Worm (Caenorhabditis elegans) whole organism, young adult: ENCODE results near the gene C31B8.1.

Experiments used
- B0336.3 ChIP-seq: fragments of 200-800 bp; sonication (Bioruptor generic); IDR thresholded peaks from 2 replicates; pipeline ENCODE4 v1.3.6; 2022; ENCODE audit warnings: missing genetic modification characterization, missing compliant biosample characterization
- D2030.7 ChIP-seq: fragments of 200-800 bp; sonication (Bioruptor generic); IDR thresholded peaks from 2 replicates; pipeline ENCODE4 v1.3.6; 2022; ENCODE audit warnings: missing genetic modification reagents, missing genetic modification characterization, missing compliant biosample characterization
- F39B2.1 ChIP-seq: fragments of 200-800 bp; sonication (Bioruptor generic); IDR thresholded peaks from 2 replicates; pipeline ENCODE4 v1.3.6; 2022; ENCODE audit warnings: missing genetic modification reagents, missing genetic modification characterization, missing compliant biosample characterization
- F57C9.4 ChIP-seq: sonication (generic microtip); optimal IDR thresholded peaks from 2 replicates; lab custom pipeline; 2017; ENCODE audit warnings: mild to moderate bottlenecking, missing genetic modification characterization, missing compliant biosample characterization
- Y53F4B.3 ChIP-seq: fragments of 200-800 bp; sonication (Bioruptor generic); IDR thresholded peaks from 2 replicates; pipeline ENCODE4 v1.3.6; 2022; ENCODE audit warnings: missing genetic modification reagents, missing genetic modification characterization, missing compliant biosample characterization
- Y53G8AR.9 ChIP-seq: fragments of 200-800 bp; sonication (Bioruptor generic); conservative IDR thresholded peaks from 2 replicates; pipeline ENCODE4 v1.3.6; 2022; ENCODE audit warnings: missing genetic modification reagents, missing genetic modification characterization, missing compliant biosample characterization
- Y79H2A.3 ChIP-seq: fragments of 200-800 bp; sonication (Bioruptor generic); conservative IDR thresholded peaks from 2 replicates; pipeline ENCODE4 v1.3.6; 2022; ENCODE audit warnings: missing genetic modification reagents, missing genetic modification characterization, missing compliant biosample characterization
- Y95B8A.8 ChIP-seq: fragments of 200-800 bp; sonication (Bioruptor generic); IDR thresholded peaks from 2 replicates; pipeline ENCODE4 v1.3.6; 2022; ENCODE audit warnings: missing genetic modification reagents, missing genetic modification characterization, missing compliant biosample characterization
- ZK185.1 ChIP-seq: sonication (generic microtip); optimal IDR thresholded peaks from 2 replicates; lab custom pipeline; 2016; ENCODE audit warnings: mild to moderate bottlenecking, missing genetic modification characterization, missing compliant biosample characterization; ENCODE audit not compliant: poor library complexity, severe bottlenecking
- akir-1 ChIP-seq: fragments of 200-800 bp; sonication (Bioruptor generic); optimal IDR thresholded peaks from 2 replicates; lab custom pipeline; 2018; ENCODE audit warnings: mild to moderate bottlenecking, missing genetic modification characterization, moderate library complexity, missing compliant biosample characterization
- ama-1 ChIP-seq, 3 experiments: fragments of 150-350 bp in 1 of 3; sonication (generic microtip) in 2 of 3; optimal IDR thresholded peaks; 2 replicates each; lab custom pipeline; 2014 to 2018; ENCODE audit warnings: missing biosample characterization in 2 of 3, missing genetic modification characterization in 2 of 3, missing genetic modification reagents in 2 of 3
- atf-7 ChIP-seq: sonication (generic microtip); optimal IDR thresholded peaks from 2 replicates; lab custom pipeline; 2017; ENCODE audit warnings: mild to moderate bottlenecking, missing genetic modification characterization, missing compliant biosample characterization
- athp-1 ChIP-seq: sonication (generic microtip); optimal IDR thresholded peaks from 2 replicates; lab custom pipeline; 2017; ENCODE audit warnings: mild to moderate bottlenecking, missing genetic modification characterization, missing compliant biosample characterization
- attf-5 ChIP-seq: fragments of 200-800 bp; sonication (Bioruptor generic); optimal IDR thresholded peaks from 2 replicates; lab custom pipeline; 2018; ENCODE audit warnings: mild to moderate bottlenecking, missing genetic modification characterization, missing compliant biosample characterization
- bed-1 ChIP-seq: fragments of 200-800 bp; sonication (Bioruptor generic); IDR thresholded peaks from 2 replicates; pipeline ENCODE4 v1.3.6; 2022; ENCODE audit warnings: missing genetic modification reagents, missing genetic modification characterization, missing compliant biosample characterization
- bed-2 ChIP-seq: fragments of 200-800 bp; sonication (Bioruptor generic); IDR thresholded peaks from 2 replicates; pipeline ENCODE4 v1.3.6; 2022; ENCODE audit warnings: missing genetic modification reagents, missing genetic modification characterization, missing compliant biosample characterization
- cebp-1 ChIP-seq, 2 experiments: fragments of 200-800 bp in 1 of 2; sonication (Bioruptor generic) in 1 of 2; sonication (generic microtip) in 1 of 2; IDR thresholded peaks in 1 of 2; optimal IDR thresholded peaks in 1 of 2; 2 replicates each; pipeline versions ENCODE4 v1.3.6 to Lab custom; 2017 to 2022; ENCODE audit warnings: missing compliant biosample characterization in 2 of 2, missing genetic modification characterization in 2 of 2, mild to moderate bottlenecking in 1 of 2, missing genetic modification reagents in 1 of 2, moderate library complexity in 1 of 2
- ceh-100 ChIP-seq: fragments of 200-800 bp; sonication (Bioruptor generic); IDR thresholded peaks from 2 replicates; pipeline ENCODE4 v1.3.6; 2022; ENCODE audit warnings: missing genetic modification reagents, missing genetic modification characterization, missing compliant biosample characterization
- ceh-91 ChIP-seq: fragments of 200-800 bp; sonication (Bioruptor generic); IDR thresholded peaks from 2 replicates; pipeline ENCODE4 v1.3.6; 2022; ENCODE audit warnings: missing genetic modification reagents, missing genetic modification characterization, missing compliant biosample characterization
- fkh-3 ChIP-seq: sonication (generic microtip); optimal IDR thresholded peaks from 2 replicates; lab custom pipeline; 2016; ENCODE audit warnings: mild to moderate bottlenecking, missing genetic modification characterization, missing compliant biosample characterization
- hlh-26 ChIP-seq: fragments of 200-800 bp; sonication (Bioruptor generic); conservative IDR thresholded peaks from 2 replicates; pipeline ENCODE4 v1.3.6; 2022; ENCODE audit warnings: missing genetic modification reagents, missing genetic modification characterization, missing compliant biosample characterization
- hmg-20 ChIP-seq: fragments of 200-800 bp; sonication (Bioruptor generic); IDR thresholded peaks from 2 replicates; pipeline ENCODE4 v1.3.6; 2022; ENCODE audit warnings: missing genetic modification reagents, missing genetic modification characterization, missing compliant biosample characterization
- hsf-1 ChIP-seq: fragments of 200-800 bp; sonication (Bioruptor generic); IDR thresholded peaks from 2 replicates; pipeline ENCODE4 v1.3.6; 2022; ENCODE audit warnings: missing genetic modification reagents, missing genetic modification characterization, missing compliant biosample characterization
- lin-35 ChIP-seq, 3 experiments: fragments of 150-350 bp in 2 of 3; sonication (generic microtip) in 1 of 3; optimal IDR thresholded peaks; 2 replicates each; lab custom pipeline; 2014 to 2018; ENCODE audit warnings: missing biosample characterization in 3 of 3, missing genetic modification characterization in 3 of 3, missing genetic modification reagents in 3 of 3
- lin-54 ChIP-seq: fragments of 200-800 bp; sonication (Bioruptor generic); optimal IDR thresholded peaks from 2 replicates; lab custom pipeline; 2018; ENCODE audit warnings: mild to moderate bottlenecking, missing genetic modification characterization, missing compliant biosample characterization
- lir-1 ChIP-seq: fragments of 200-800 bp; sonication (Bioruptor generic); conservative IDR thresholded peaks from 2 replicates; pipeline ENCODE4 v1.3.6; 2022; ENCODE audit warnings: missing genetic modification reagents, missing genetic modification characterization, missing compliant biosample characterization
- mel-28 ChIP-seq: sonication (generic microtip); optimal IDR thresholded peaks from 2 replicates; lab custom pipeline; 2016; ENCODE audit warnings: borderline replicate concordance, mild to moderate bottlenecking, missing genetic modification characterization, missing compliant biosample characterization
- mxl-1 ChIP-seq: sonication (generic microtip); optimal IDR thresholded peaks from 2 replicates; lab custom pipeline; 2016; ENCODE audit warnings: missing genetic modification characterization, missing compliant biosample characterization
- nfyb-1 ChIP-seq: fragments of 200-800 bp; sonication (Bioruptor generic); IDR thresholded peaks from 2 replicates; pipeline ENCODE4 v1.3.6; 2022; ENCODE audit warnings: missing genetic modification reagents, missing genetic modification characterization, missing compliant biosample characterization
- nhr-90 ChIP-seq: sonication (generic microtip); optimal IDR thresholded peaks from 2 replicates; lab custom pipeline; 2016; ENCODE audit warnings: missing genotype, mild to moderate bottlenecking, missing genetic modification characterization, missing compliant biosample characterization
- rpc-1 ChIP-seq, 2 experiments: fragments of 150-350 bp in 1 of 2; sonication (generic microtip) in 1 of 2; optimal IDR thresholded peaks; 2 replicates each; lab custom pipeline; 2014 to 2018; ENCODE audit warnings: missing biosample characterization in 1 of 2, missing genetic modification characterization in 1 of 2, missing genetic modification reagents in 1 of 2, missing genotype in 1 of 2
- snpc-1.3 ChIP-seq: sonication (generic microtip); optimal IDR thresholded peaks from 2 replicates; lab custom pipeline; 2017; ENCODE audit warnings: missing genetic modification characterization, mild to moderate bottlenecking, missing compliant biosample characterization, antibody characterized with exemption, moderate library complexity, missing genotype, missing genetic modification reagents; ENCODE audit not compliant: insufficient read depth
- snpc-4 ChIP-seq, 5 experiments: fragments of 150-350 bp in 1 of 5; sonication (generic microtip) in 4 of 5; optimal IDR thresholded peaks; 2 replicates each; lab custom pipeline; 2014 to 2018; ENCODE audit warnings: missing genetic modification characterization in 5 of 5, missing biosample characterization in 3 of 5, antibody characterized with exemption in 2 of 5, mild to moderate bottlenecking in 2 of 5, missing compliant biosample characterization in 2 of 5, missing genotype in 2 of 5, moderate library complexity in 2 of 5, missing genetic modification reagents in 1 of 5
- somi-1 ChIP-seq: fragments of 200-800 bp; sonication (Bioruptor generic); optimal IDR thresholded peaks from 2 replicates; lab custom pipeline; 2018; ENCODE audit warnings: mild to moderate bottlenecking, missing genetic modification characterization, missing compliant biosample characterization
- sptf-2 ChIP-seq: fragments of 200-800 bp; sonication (Bioruptor generic); optimal IDR thresholded peaks from 2 replicates; lab custom pipeline; 2018; ENCODE audit warnings: mild to moderate bottlenecking, missing genetic modification characterization, missing compliant biosample characterization
- tbp1 ChIP-seq: fragments of 200-800 bp; sonication (Bioruptor generic); optimal IDR thresholded peaks from 2 replicates; lab custom pipeline; 2018; ENCODE audit warnings: mild to moderate bottlenecking, missing genetic modification characterization, missing compliant biosample characterization
- tbx-9 ChIP-seq: sonication (generic microtip); optimal IDR thresholded peaks from 2 replicates; lab custom pipeline; 2016; ENCODE audit warnings: borderline replicate concordance, missing genetic modification characterization, inconsistent platforms, missing compliant biosample characterization
- unc-62 ChIP-seq: fragments of 150-350 bp; optimal IDR thresholded peaks from 2 replicates; lab custom pipeline; 2014; ENCODE audit warnings: missing biosample characterization, missing genetic modification reagents, missing genetic modification characterization
- zim-3 ChIP-seq: sonication (generic microtip); optimal IDR thresholded peaks from 2 replicates; lab custom pipeline; 2017; ENCODE audit warnings: mild to moderate bottlenecking, missing genetic modification characterization, moderate library complexity, missing compliant biosample characterization
- ztf-22 ChIP-seq: fragments of 200-800 bp; sonication (Bioruptor generic); optimal IDR thresholded peaks from 2 replicates; lab custom pipeline; 2018; ENCODE audit warnings: mild to moderate bottlenecking, missing genetic modification characterization, moderate library complexity, missing compliant biosample characterization
- ztf-25 ChIP-seq: fragments of 200-800 bp; sonication (Bioruptor generic); IDR thresholded peaks from 2 replicates; pipeline ENCODE4 v1.3.6; 2022; ENCODE audit warnings: missing genetic modification reagents, missing genetic modification characterization, missing compliant biosample characterization
- ztf-6 ChIP-seq: fragments of 200-800 bp; sonication (Bioruptor generic); IDR thresholded peaks from 2 replicates; pipeline ENCODE4 v1.3.6; 2022; ENCODE audit warnings: missing genetic modification reagents, missing genetic modification characterization, missing compliant biosample characterization

C31B8.1 gene

DNA sequence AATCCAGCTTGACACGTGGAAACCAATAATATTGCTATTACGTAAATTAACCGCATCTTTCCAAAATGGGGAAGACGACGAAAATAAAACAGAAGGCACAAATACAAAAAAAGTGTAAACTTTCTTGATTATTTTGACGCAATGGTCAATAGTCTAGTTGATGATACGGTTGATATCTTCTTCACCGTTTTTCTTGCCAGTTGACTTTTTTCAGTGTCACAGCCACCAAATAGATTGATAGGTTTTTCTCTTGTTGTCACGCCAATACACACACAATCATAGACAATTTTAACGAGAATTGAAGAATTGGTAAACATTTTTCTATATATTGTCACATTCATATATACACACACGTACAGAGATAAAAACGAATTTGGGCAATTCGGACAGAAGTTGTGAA, 21.8 kb upstream of the C31B8.1 start, which contains the start of gene zmp-3:
Gene zmp-3, minus strand, starts transcription at position 101 of the 400 bp plus-strand sequence.
- no peak for TF ChIP-seq tbp1 (GFP tag; lab: Kevin White, UChicago)

DNA sequence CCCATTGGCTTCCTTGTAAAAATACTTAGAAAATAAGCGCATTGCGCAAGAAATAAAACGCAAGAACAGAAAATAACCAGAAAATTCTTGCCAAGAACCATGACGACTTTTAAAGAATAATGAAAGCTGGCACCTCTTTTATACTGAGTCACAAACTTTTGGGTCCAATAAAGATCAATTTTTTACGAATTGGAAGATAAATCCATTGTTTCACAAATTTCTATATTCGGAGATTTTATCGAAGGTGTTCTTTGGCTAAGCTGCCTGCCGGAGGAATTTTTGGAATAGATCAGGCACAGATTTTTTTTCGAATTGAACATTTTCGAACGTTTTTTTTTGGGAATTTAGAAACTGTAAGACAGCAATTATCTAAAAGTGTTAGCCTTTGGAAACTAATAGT, 18.5 kb upstream of the C31B8.1 start, which contains the start of gene C31B8.9:
Gene C31B8.9, minus strand, starts transcription at position 101 of the 400 bp plus-strand sequence.
- TF ChIP-seq atf-7 (tag; lab: Kevin White, UChicago) (no peak), lin-54 (no peak), Y53G8AR.9 (no peak), hmg-20 (no peak), snpc-1.3 (tag; lab: Kevin White, UChicago) (no peak), ZK185.1 (tag; lab: Kevin White, UChicago) (no peak), rpc-1 (optimal IDR thresholded peaks at IDR 0.05; lab: Kevin White, UChicago) (no peak), rpc-1 (tag; optimal IDR thresholded peaks at IDR 0.05; lab: Kevin White, UChicago) (no peak), tbp1 (GFP tag; lab: Kevin White, UChicago) (no peak), unc-62 (no peak), ceh-100 (no peak)

DNA sequence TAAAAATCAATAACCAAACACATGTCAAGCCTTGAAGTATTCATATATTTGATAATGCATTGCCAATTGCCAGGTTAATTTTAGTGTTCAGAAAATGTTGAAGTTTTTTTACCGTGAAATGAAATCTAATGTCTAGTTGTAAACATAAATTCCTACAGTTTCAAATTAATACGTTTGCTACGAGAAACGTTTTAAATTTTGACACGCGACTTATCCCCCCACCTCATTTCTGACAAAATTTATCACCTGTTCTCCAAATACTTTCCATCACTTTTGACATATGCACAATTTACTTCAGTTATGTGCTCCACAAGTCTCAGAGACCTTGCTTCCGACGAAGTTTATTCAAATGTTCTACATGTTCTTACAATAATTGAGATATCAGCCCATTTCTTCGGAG, 17.4 kb upstream of the C31B8.1 start, which contains the start of gene srh-146:
Gene srh-146, plus strand, starts transcription at position 301 of the 400 bp plus-strand sequence.
- TF ChIP-seq D2030.7: no peak
- no peak for TF ChIP-seq fkh-3
- no peak for TF ChIP-seq ceh-100
- TF ChIP-seq ama-1 (optimal IDR thresholded peaks at IDR 0.05; lab: Kevin White, UChicago): no peak
- TF ChIP-seq ama-1 (GFP tag; optimal IDR thresholded peaks at IDR 0.05; lab: Kevin White, UChicago): no peak
- no peak for TF ChIP-seq somi-1 (GFP tag; lab: Kevin White, UChicago)
- TF ChIP-seq attf-5: no peak
- no peak for TF ChIP-seq Y95B8A.8 (GFP tag; lab: Robert Waterston, UW)
- no peak for TF ChIP-seq bed-1 (GFP tag; lab: Robert Waterston, UW)
- TF ChIP-seq Y79H2A.3 (GFP tag; lab: Robert Waterston, UW): no peak
- TF ChIP-seq F57C9.4: no peak
- no peak for TF ChIP-seq tbp1 (GFP tag; lab: Kevin White, UChicago)
- TF ChIP-seq hmg-20: no peak
- TF ChIP-seq cebp-1 (GFP tag; IDR thresholded peaks at IDR 0.05; lab: Robert Waterston, UW): no peak
- no peak for TF ChIP-seq cebp-1 (tag; optimal IDR thresholded peaks at IDR 0.05; lab: Kevin White, UChicago)
- TF ChIP-seq ztf-6 (GFP tag; lab: Robert Waterston, UW): no peak
- TF ChIP-seq tbx-9 (tag; lab: Kevin White, UChicago): no peak
- TF ChIP-seq sptf-2 (GFP tag; lab: Kevin White, UChicago): no peak
- no peak for TF ChIP-seq nhr-90 (tag; lab: Kevin White, UChicago)
- TF ChIP-seq ztf-22 (GFP tag; lab: Kevin White, UChicago): no peak
- TF ChIP-seq nfyb-1 (GFP tag; lab: Robert Waterston, UW): no peak
- no peak for TF ChIP-seq zim-3 (tag; lab: Kevin White, UChicago)

- TF ChIP-seq hsf-1 (no peak), F39B2.1 (GFP tag; lab: Robert Waterston, UW) (no peak), bed-2 (GFP tag; lab: Robert Waterston, UW) (no peak), lir-1 (GFP tag; lab: Robert Waterston, UW) (no peak), D2030.7 (no peak), akir-1 (no peak), mxl-1 (tag; lab: Kevin White, UChicago) (no peak), ztf-25 (GFP tag; lab: Robert Waterston, UW) (no peak), nhr-90 (tag; lab: Kevin White, UChicago) (no peak), lin-35 (GFP tag; optimal IDR thresholded peaks at IDR 0.05; lab: Kevin White, UChicago) (no peak), unc-62 (no peak), hlh-26 (GFP tag; lab: Robert Waterston, UW) (no peak), mel-28 (no peak), B0336.3 (no peak), snpc-4 (GFP tag; optimal IDR thresholded peaks at IDR 0.05; lab: Kevin White, UChicago) (peak; percentile 87), snpc-4 (tag; optimal IDR thresholded peaks at IDR 0.05; lab: Kevin White, UChicago) (peak; percentile 64 to 95 (median 82)), athp-1 (tag; lab: Kevin White, UChicago) (no peak), Y53F4B.3 (no peak), ceh-91 (GFP tag; lab: Robert Waterston, UW) (no peak)
Measured at ce11 chrV:2920125-2920524, 11.2 kb upstream of the C31B8.1 start.
